Worm (Caenorhabditis elegans) whole organism, L4 larva: Measurements from ENCODE around the gene sptl-2.

Experiments
- F26F4.8 ChIP-seq: fragments of 200-800 bp; sonication (Bioruptor generic); conservative IDR thresholded peaks from 2 replicates; pipeline ENCODE4 v1.3.6; 2022; ENCODE audit warnings: missing genetic modification characterization, missing compliant biosample characterization
- dmd-8 ChIP-seq: fragments of 200-800 bp; sonication (Bioruptor generic); IDR thresholded peaks from 2 replicates; pipeline ENCODE4 v1.3.6; 2022; ENCODE audit warnings: missing genetic modification characterization, missing compliant biosample characterization
- dpl-1 ChIP-seq: fragments of 150-350 bp; optimal IDR thresholded peaks from 2 replicates; lab custom pipeline; 2014; ENCODE audit warnings: missing biosample characterization, missing genetic modification reagents, missing genetic modification characterization
- fkh-10 ChIP-seq: fragments of 150-350 bp; optimal IDR thresholded peaks from 2 replicates; lab custom pipeline; 2014; ENCODE audit warnings: missing biosample characterization, missing genetic modification reagents, missing genetic modification characterization
- hlh-11 ChIP-seq: fragments of 200-800 bp; sonication (Bioruptor generic); optimal IDR thresholded peaks from 2 replicates; lab custom pipeline; 2018; ENCODE audit warnings: mild to moderate bottlenecking, missing genetic modification characterization, missing compliant biosample characterization

ce11 chrV:8025259-8025658, 8.3 kb downstream of the sptl-2 start:
- TF ChIP-seq F26F4.8 (GFP tag; lab: Robert Waterston, UW), result no peak
- TF ChIP-seq dpl-1 (GFP tag; lab: Kevin White, UChicago), result no peak
- no peak for TF ChIP-seq dmd-8
- TF ChIP-seq fkh-10 (GFP tag; lab: Kevin White, UChicago), result no peak
- TF ChIP-seq hlh-11 (tag; lab: Kevin White, UChicago), result no peak
